Worm (Caenorhabditis elegans) whole organism, young adult: ENCODE data around the gene anmt-2.

Source experiments
- B0261.1 ChIP-seq: sonication (generic microtip); optimal IDR thresholded peaks from 2 replicates; lab custom pipeline; 2016; ENCODE audit warnings: mild to moderate bottlenecking, missing genetic modification characterization, moderate library complexity, missing compliant biosample characterization
- D2030.7 ChIP-seq: fragments of 200-800 bp; sonication (Bioruptor generic); IDR thresholded peaks from 2 replicates; pipeline ENCODE4 v1.3.6; 2022; ENCODE audit warnings: missing genetic modification reagents, missing genetic modification characterization, missing compliant biosample characterization
- F10E7.11 ChIP-seq: sonication (generic microtip); optimal IDR thresholded peaks from 2 replicates; lab custom pipeline; 2017; ENCODE audit warnings: mild to moderate bottlenecking, missing genetic modification characterization, moderate library complexity, missing compliant biosample characterization
- F23B12.7 ChIP-seq: sonication (generic microtip); optimal IDR thresholded peaks from 2 replicates; lab custom pipeline; 2017; ENCODE audit warnings: missing genetic modification characterization, mild to moderate bottlenecking, missing compliant biosample characterization, antibody characterized with exemption, moderate library complexity; ENCODE audit not compliant: insufficient read depth
- F33H1.4 ChIP-seq: fragments of 200-800 bp; sonication (Bioruptor generic); IDR thresholded peaks from 2 replicates; pipeline ENCODE4 v1.3.6; 2022; ENCODE audit warnings: missing genetic modification reagents, missing genetic modification characterization, missing compliant biosample characterization
- F52B5.7 ChIP-seq: sonication (generic microtip); optimal IDR thresholded peaks from 2 replicates; lab custom pipeline; 2016; ENCODE audit warnings: mild to moderate bottlenecking, missing genetic modification characterization, missing compliant biosample characterization
- F57A8.1 ChIP-seq: fragments of 200-800 bp; sonication (Bioruptor generic); optimal IDR thresholded peaks from 2 replicates; lab custom pipeline; 2018; ENCODE audit warnings: mild to moderate bottlenecking, missing genetic modification characterization, moderate library complexity, missing compliant biosample characterization
- K11D2.4 ChIP-seq: fragments of 200-800 bp; sonication (Bioruptor generic); IDR thresholded peaks from 2 replicates; pipeline ENCODE4 v1.3.6; 2022; ENCODE audit warnings: missing genetic modification reagents, missing genetic modification characterization, missing compliant biosample characterization
- K12H6.12 ChIP-seq: fragments of 200-800 bp; sonication (Bioruptor generic); optimal IDR thresholded peaks from 2 replicates; lab custom pipeline; 2018; ENCODE audit warnings: mild to moderate bottlenecking, missing genetic modification characterization, missing compliant biosample characterization
- T07F8.4 ChIP-seq: sonication (generic microtip); optimal IDR thresholded peaks from 2 replicates; lab custom pipeline; 2016; ENCODE audit warnings: mild to moderate bottlenecking, missing genetic modification characterization, moderate library complexity, missing compliant biosample characterization
- Y79H2A.3 ChIP-seq: fragments of 200-800 bp; sonication (Bioruptor generic); conservative IDR thresholded peaks from 2 replicates; pipeline ENCODE4 v1.3.6; 2022; ENCODE audit warnings: missing genetic modification reagents, missing genetic modification characterization, missing compliant biosample characterization
- ZK185.1 ChIP-seq: sonication (generic microtip); optimal IDR thresholded peaks from 2 replicates; lab custom pipeline; 2016; ENCODE audit warnings: mild to moderate bottlenecking, missing genetic modification characterization, missing compliant biosample characterization; ENCODE audit not compliant: poor library complexity, severe bottlenecking
- aptf-2 ChIP-seq: fragments of 200-800 bp; sonication (Bioruptor generic); conservative IDR thresholded peaks from 2 replicates; pipeline ENCODE4 v1.3.6; 2022; ENCODE audit warnings: missing genetic modification reagents, missing genetic modification characterization, missing compliant biosample characterization
- aptf-3 ChIP-seq: fragments of 200-800 bp; sonication (Bioruptor generic); IDR thresholded peaks from 2 replicates; pipeline ENCODE4 v1.3.6; 2022; ENCODE audit warnings: missing genetic modification characterization, missing compliant biosample characterization
- attf-6 ChIP-seq: fragments of 200-800 bp; sonication (Bioruptor generic); IDR thresholded peaks from 2 replicates; pipeline ENCODE4 v1.3.6; 2022; ENCODE audit warnings: missing genetic modification reagents, missing genetic modification characterization, missing compliant biosample characterization
- ccch-3 ChIP-seq: fragments of 200-800 bp; sonication (Bioruptor generic); optimal IDR thresholded peaks from 2 replicates; lab custom pipeline; 2018; ENCODE audit warnings: mild to moderate bottlenecking, missing genetic modification characterization, missing compliant biosample characterization
- cebp-1 ChIP-seq, 2 experiments: fragments of 200-800 bp in 1 of 2; sonication (Bioruptor generic) in 1 of 2; sonication (generic microtip) in 1 of 2; IDR thresholded peaks in 1 of 2; optimal IDR thresholded peaks in 1 of 2; 2 replicates each; pipeline versions ENCODE4 v1.3.6 to Lab custom; 2017 to 2022; ENCODE audit warnings: missing compliant biosample characterization in 2 of 2, missing genetic modification characterization in 2 of 2, mild to moderate bottlenecking in 1 of 2, missing genetic modification reagents in 1 of 2, moderate library complexity in 1 of 2
- ceh-40 ChIP-seq: fragments of 200-800 bp; sonication (Bioruptor generic); IDR thresholded peaks from 2 replicates; pipeline ENCODE4 v1.3.6; 2022; ENCODE audit warnings: missing genetic modification characterization, missing compliant biosample characterization
- dox-1 ChIP-seq: fragments of 200-800 bp; sonication (Bioruptor generic); IDR thresholded peaks from 2 replicates; pipeline ENCODE4 v1.3.6; 2022; ENCODE audit warnings: missing genetic modification reagents, missing genetic modification characterization, missing compliant biosample characterization
- dpl-1 ChIP-seq: fragments of 150-350 bp; optimal IDR thresholded peaks from 2 replicates; lab custom pipeline; 2014; ENCODE audit warnings: missing biosample characterization, missing genetic modification reagents, missing genetic modification characterization
- efl-1 ChIP-seq: fragments of 150-350 bp; optimal IDR thresholded peaks from 2 replicates; lab custom pipeline; 2014; ENCODE audit warnings: missing biosample characterization, missing genetic modification reagents, missing genetic modification characterization
- egrh-3 ChIP-seq: fragments of 200-800 bp; sonication (Bioruptor generic); IDR thresholded peaks from 2 replicates; pipeline ENCODE4 v1.3.6; 2022; ENCODE audit warnings: missing genetic modification reagents, missing genetic modification characterization, missing compliant biosample characterization
- ets-4 ChIP-seq: fragments of 200-800 bp; sonication (Bioruptor generic); optimal IDR thresholded peaks from 2 replicates; lab custom pipeline; 2018; ENCODE audit warnings: mild to moderate bottlenecking, missing genetic modification characterization, missing compliant biosample characterization
- fkh-3 ChIP-seq: sonication (generic microtip); optimal IDR thresholded peaks from 2 replicates; lab custom pipeline; 2016; ENCODE audit warnings: mild to moderate bottlenecking, missing genetic modification characterization, missing compliant biosample characterization
- hmg-20 ChIP-seq: fragments of 200-800 bp; sonication (Bioruptor generic); IDR thresholded peaks from 2 replicates; pipeline ENCODE4 v1.3.6; 2022; ENCODE audit warnings: missing genetic modification reagents, missing genetic modification characterization, missing compliant biosample characterization
- hrde-1 ChIP-seq: sonication (generic microtip); optimal IDR thresholded peaks from 2 replicates; lab custom pipeline; 2016; ENCODE audit warnings: missing genetic modification characterization, mild to moderate bottlenecking, missing compliant biosample characterization, moderate library complexity, missing genotype, missing genetic modification reagents, borderline replicate concordance
- hsf-1 ChIP-seq: fragments of 200-800 bp; sonication (Bioruptor generic); IDR thresholded peaks from 2 replicates; pipeline ENCODE4 v1.3.6; 2022; ENCODE audit warnings: missing genetic modification reagents, missing genetic modification characterization, missing compliant biosample characterization
- lin-26 ChIP-seq: fragments of 200-800 bp; sonication (Bioruptor generic); IDR thresholded peaks from 2 replicates; pipeline ENCODE4 v1.3.6; 2022; ENCODE audit warnings: missing genetic modification reagents, missing genetic modification characterization, missing compliant biosample characterization
- lin-35 ChIP-seq, 3 experiments: fragments of 150-350 bp in 2 of 3; sonication (generic microtip) in 1 of 3; optimal IDR thresholded peaks; 2 replicates each; lab custom pipeline; 2014 to 2018; ENCODE audit warnings: missing biosample characterization in 3 of 3, missing genetic modification characterization in 3 of 3, missing genetic modification reagents in 3 of 3
- lin-40 ChIP-seq: sonication (generic microtip); optimal IDR thresholded peaks from 2 replicates; lab custom pipeline; 2016; ENCODE audit warnings: missing genetic modification characterization, mild to moderate bottlenecking, missing compliant biosample characterization, missing genotype, missing genetic modification reagents
- lin-54 ChIP-seq: fragments of 200-800 bp; sonication (Bioruptor generic); optimal IDR thresholded peaks from 2 replicates; lab custom pipeline; 2018; ENCODE audit warnings: mild to moderate bottlenecking, missing genetic modification characterization, missing compliant biosample characterization
- lsy-27 ChIP-seq: sonication (generic microtip); optimal IDR thresholded peaks from 2 replicates; lab custom pipeline; 2017; ENCODE audit warnings: missing genetic modification characterization, mild to moderate bottlenecking, missing compliant biosample characterization, antibody characterized with exemption, missing genotype, borderline replicate concordance; ENCODE audit not compliant: insufficient read depth
- madf-3 ChIP-seq: fragments of 200-800 bp; sonication (Bioruptor generic); IDR thresholded peaks from 2 replicates; pipeline ENCODE4 v1.3.6; 2022; ENCODE audit warnings: missing genetic modification reagents, missing genetic modification characterization, missing compliant biosample characterization
- mxl-1 ChIP-seq: sonication (generic microtip); optimal IDR thresholded peaks from 2 replicates; lab custom pipeline; 2016; ENCODE audit warnings: missing genetic modification characterization, missing compliant biosample characterization
- nfya-1 ChIP-seq: sonication (generic microtip); optimal IDR thresholded peaks from 2 replicates; lab custom pipeline; 2017; ENCODE audit warnings: antibody characterized with exemption, missing compliant biosample characterization, missing genetic modification characterization, borderline replicate concordance; ENCODE audit not compliant: insufficient read depth
- nhr-90 ChIP-seq: sonication (generic microtip); optimal IDR thresholded peaks from 2 replicates; lab custom pipeline; 2016; ENCODE audit warnings: missing genotype, mild to moderate bottlenecking, missing genetic modification characterization, missing compliant biosample characterization
- rcor-1 ChIP-seq: fragments of 200-800 bp; sonication (Bioruptor generic); IDR thresholded peaks from 2 replicates; pipeline ENCODE4 v1.3.6; 2022; ENCODE audit warnings: missing genetic modification reagents, missing genetic modification characterization, missing compliant biosample characterization
- rpc-1 ChIP-seq, 2 experiments: fragments of 150-350 bp in 1 of 2; sonication (generic microtip) in 1 of 2; optimal IDR thresholded peaks; 2 replicates each; lab custom pipeline; 2014 to 2018; ENCODE audit warnings: missing biosample characterization in 1 of 2, missing genetic modification characterization in 1 of 2, missing genetic modification reagents in 1 of 2, missing genotype in 1 of 2
- snpc-1.1 ChIP-seq: sonication (generic microtip); optimal IDR thresholded peaks from 2 replicates; lab custom pipeline; 2017; ENCODE audit warnings: missing genetic modification characterization, mild to moderate bottlenecking, missing compliant biosample characterization, antibody characterized with exemption, moderate library complexity, missing genotype, missing genetic modification reagents; ENCODE audit not compliant: insufficient read depth
- snpc-3.4 ChIP-seq: sonication (generic microtip); optimal IDR thresholded peaks from 2 replicates; lab custom pipeline; 2017; ENCODE audit warnings: missing genetic modification characterization, mild to moderate bottlenecking, missing compliant biosample characterization, antibody characterized with exemption, moderate library complexity, missing genotype, missing genetic modification reagents
- snpc-4 ChIP-seq, 5 experiments: fragments of 150-350 bp in 1 of 5; sonication (generic microtip) in 4 of 5; optimal IDR thresholded peaks; 2 replicates each; lab custom pipeline; 2014 to 2018; ENCODE audit warnings: missing genetic modification characterization in 5 of 5, missing biosample characterization in 3 of 5, antibody characterized with exemption in 2 of 5, mild to moderate bottlenecking in 2 of 5, missing compliant biosample characterization in 2 of 5, missing genotype in 2 of 5, moderate library complexity in 2 of 5, missing genetic modification reagents in 1 of 5
- tbx-9 ChIP-seq: sonication (generic microtip); optimal IDR thresholded peaks from 2 replicates; lab custom pipeline; 2016; ENCODE audit warnings: borderline replicate concordance, missing genetic modification characterization, inconsistent platforms, missing compliant biosample characterization
- ztf-18 ChIP-seq: sonication (generic microtip); optimal IDR thresholded peaks from 2 replicates; lab custom pipeline; 2016; ENCODE audit warnings: missing genotype, mild to moderate bottlenecking, missing genetic modification characterization, missing compliant biosample characterization
- ztf-28 ChIP-seq: fragments of 200-800 bp; sonication (Bioruptor generic); IDR thresholded peaks from 2 replicates; pipeline ENCODE4 v1.3.6; 2022; ENCODE audit warnings: missing genetic modification reagents, missing genetic modification characterization, missing compliant biosample characterization

Gene anmt-2

ce11 chrIII:6198378-6199234 lies 41.0 kb upstream of the anmt-2 start, which contains the start of the genes C23G10.7 and rpn-2 (continued):
- TF ChIP-seq F33H1.4 (GFP tag; lab: Robert Waterston, UW) = peak; percentile 75
- TF ChIP-seq hrde-1 (tag; lab: Kevin White, UChicago) = no peak
- TF ChIP-seq dpl-1 = peak; percentile 62
- peak; percentile 89 for TF ChIP-seq dox-1 (GFP tag; lab: Robert Waterston, UW)
- TF ChIP-seq nhr-90 (tag; lab: Kevin White, UChicago) = no peak
- no peak for TF ChIP-seq attf-6
- peak; percentile 97 for TF ChIP-seq ztf-18 (tag; lab: Kevin White, UChicago)
- peak; percentile 64 for TF ChIP-seq lin-40 (tag; lab: Kevin White, UChicago)
- TF ChIP-seq lsy-27 (tag; lab: Kevin White, UChicago) = no peak
- no peak for TF ChIP-seq egrh-3 (GFP tag; lab: Robert Waterston, UW)
- TF ChIP-seq F10E7.11 (tag; lab: Kevin White, UChicago) = no peak
- TF ChIP-seq F57A8.1 (GFP tag; lab: Kevin White, UChicago) = no peak
- TF ChIP-seq K11D2.4 (GFP tag; lab: Robert Waterston, UW) = no peak
- TF ChIP-seq ZK185.1 (tag; lab: Kevin White, UChicago) = no peak
- no peak for TF ChIP-seq tbx-9 (tag; lab: Kevin White, UChicago)
- TF ChIP-seq lin-26 (GFP tag; lab: Robert Waterston, UW) = no peak
- no peak for TF ChIP-seq hmg-20 (GFP tag; lab: Robert Waterston, UW)
- no peak for TF ChIP-seq rcor-1 (GFP tag; lab: Robert Waterston, UW)
- TF ChIP-seq mxl-1 (tag; lab: Kevin White, UChicago) = no peak
- no peak for TF ChIP-seq nfya-1
- no peak for TF ChIP-seq cebp-1 (GFP tag; IDR thresholded peaks at IDR 0.05; lab: Robert Waterston, UW)
- peak; percentile 67 for TF ChIP-seq cebp-1 (tag; optimal IDR thresholded peaks at IDR 0.05; lab: Kevin White, UChicago)
- TF ChIP-seq aptf-3 (GFP tag; lab: Robert Waterston, UW) = no peak
- TF ChIP-seq snpc-4 (GFP tag; optimal IDR thresholded peaks at IDR 0.05; lab: Kevin White, UChicago) = peak; percentile 1
- peak in 1 of 4 experiments; percentile 60 for TF ChIP-seq snpc-4 (tag; optimal IDR thresholded peaks at IDR 0.05; lab: Kevin White, UChicago)
- TF ChIP-seq lin-35 (GFP tag; optimal IDR thresholded peaks at IDR 0.05; lab: Kevin White, UChicago) = peak in 1 of 3 experiments; percentile 80
- TF ChIP-seq Y79H2A.3 (GFP tag; lab: Robert Waterston, UW) = no peak
- no peak for TF ChIP-seq ceh-40 (GFP tag; lab: Robert Waterston, UW)
- no peak for TF ChIP-seq ets-4 (GFP tag; lab: Kevin White, UChicago)
- peak; percentile 77 for TF ChIP-seq lin-54 (GFP tag; lab: Kevin White, UChicago)
- TF ChIP-seq ccch-3 (GFP tag; lab: Kevin White, UChicago) = no peak
- peak; percentile 53 for TF ChIP-seq snpc-3.4 (tag; lab: Kevin White, UChicago)
- no peak for TF ChIP-seq F52B5.7 (tag; lab: Kevin White, UChicago)
- no peak for TF ChIP-seq T07F8.4 (tag; lab: Kevin White, UChicago)
- TF ChIP-seq B0261.1 (tag; lab: Kevin White, UChicago) = no peak
- no peak for TF ChIP-seq aptf-2
- peak; percentile 71; the same call in 1 of the 2 replicates for TF ChIP-seq D2030.7 (GFP tag; lab: Robert Waterston, UW)
- no peak for TF ChIP-seq madf-3 (GFP tag; lab: Robert Waterston, UW)
- peak; percentile 98 for TF ChIP-seq hsf-1 (GFP tag; lab: Robert Waterston, UW)
- TF ChIP-seq fkh-3 (tag; lab: Kevin White, UChicago) = no peak
- TF ChIP-seq K12H6.12 (tag; lab: Kevin White, UChicago) = peak; percentile 28
- peak; percentile 88 for TF ChIP-seq efl-1
- TF ChIP-seq rpc-1 (optimal IDR thresholded peaks at IDR 0.05; lab: Kevin White, UChicago) = peak; percentile 30
- no peak for TF ChIP-seq rpc-1 (tag; optimal IDR thresholded peaks at IDR 0.05; lab: Kevin White, UChicago)
- peak; percentile 51 for TF ChIP-seq snpc-1.1 (tag; lab: Kevin White, UChicago)
- TF ChIP-seq ztf-28 (GFP tag; lab: Robert Waterston, UW) = no peak
- TF ChIP-seq F23B12.7 (tag; lab: Kevin White, UChicago) = peak; percentile 46
